Worm (Caenorhabditis elegans) whole organism, late embryonic: ENCODE measurements around the gene acr-14.

Experiments
- C08G9.2 ChIP-seq: sonication (generic microtip); optimal IDR thresholded peaks from 2 replicates; lab custom pipeline; 2016; ENCODE audit warnings: mild to moderate bottlenecking, missing genetic modification characterization, moderate library complexity, missing compliant biosample characterization
- K09A11.1 ChIP-seq: sonication (generic microtip); optimal IDR thresholded peaks from 2 replicates; lab custom pipeline; 2017; ENCODE audit warnings: antibody characterized with exemption, mild to moderate bottlenecking, missing genetic modification characterization, missing compliant biosample characterization; ENCODE audit not compliant: insufficient read depth
- ahr-1 ChIP-seq: sonication (generic microtip); optimal IDR thresholded peaks from 2 replicates; lab custom pipeline; 2016; ENCODE audit warnings: missing genetic modification characterization, missing compliant biosample characterization
- ama-1 ChIP-seq: fragments of 150-350 bp; optimal IDR thresholded peaks from 2 replicates; lab custom pipeline; 2014
- ceh-18 ChIP-seq: sonication (generic microtip); optimal IDR thresholded peaks from 2 replicates; lab custom pipeline; 2016; ENCODE audit warnings: missing genetic modification characterization, missing compliant biosample characterization
- ceh-2 ChIP-seq: sonication (generic microtip); optimal IDR thresholded peaks from 2 replicates; lab custom pipeline; 2016; ENCODE audit warnings: missing genotype, missing genetic modification characterization, missing compliant biosample characterization
- ceh-30 ChIP-seq: fragments of 150-350 bp; optimal IDR thresholded peaks from 2 replicates; lab custom pipeline; 2014; ENCODE audit warnings: missing biosample characterization, missing genetic modification characterization
- ceh-34 ChIP-seq: sonication (generic microtip); optimal IDR thresholded peaks from 2 replicates; lab custom pipeline; 2016; ENCODE audit warnings: mild to moderate bottlenecking, missing genetic modification characterization, missing compliant biosample characterization
- ceh-48 ChIP-seq: sonication (generic microtip); optimal IDR thresholded peaks from 2 replicates; lab custom pipeline; 2016; ENCODE audit warnings: missing genetic modification characterization, inconsistent platforms, missing compliant biosample characterization
- che-1 ChIP-seq: sonication (generic microtip); optimal IDR thresholded peaks from 2 replicates; lab custom pipeline; 2016; ENCODE audit warnings: mild to moderate bottlenecking, missing genetic modification characterization, missing compliant biosample characterization
- dmd-4 ChIP-seq: sonication (generic microtip); optimal IDR thresholded peaks from 2 replicates; lab custom pipeline; 2016; ENCODE audit warnings: borderline replicate concordance, missing genetic modification characterization, missing compliant biosample characterization
- elt-2 ChIP-seq: sonication (generic microtip); optimal IDR thresholded peaks from 2 replicates; lab custom pipeline; 2016; ENCODE audit warnings: missing genetic modification reagents, missing genetic modification characterization, missing compliant biosample characterization
- elt-4 ChIP-seq: sonication (generic microtip); optimal IDR thresholded peaks from 2 replicates; lab custom pipeline; 2016; ENCODE audit warnings: missing genetic modification characterization, missing compliant biosample characterization
- ets-4 ChIP-seq: sonication (generic microtip); optimal IDR thresholded peaks from 2 replicates; lab custom pipeline; 2016; ENCODE audit warnings: missing genetic modification characterization, missing compliant biosample characterization
- eyg-1 ChIP-seq: sonication (generic microtip); optimal IDR thresholded peaks from 2 replicates; lab custom pipeline; 2016; ENCODE audit warnings: missing genotype, missing genetic modification characterization, missing compliant biosample characterization
- fkh-10 ChIP-seq: fragments of 150-350 bp; optimal IDR thresholded peaks from 2 replicates; lab custom pipeline; 2014; ENCODE audit warnings: missing biosample characterization, missing genetic modification reagents, missing genetic modification characterization
- gmeb-2 ChIP-seq: sonication (generic microtip); optimal IDR thresholded peaks from 2 replicates; lab custom pipeline; 2016; ENCODE audit warnings: missing genetic modification characterization, inconsistent platforms, missing compliant biosample characterization
- hlh-13 ChIP-seq: fragments of 200-800 bp; sonication (Bioruptor generic); optimal IDR thresholded peaks from 2 replicates; lab custom pipeline; 2018; ENCODE audit warnings: mild to moderate bottlenecking, missing genetic modification characterization, missing compliant biosample characterization
- hlh-15 ChIP-seq: sonication (generic microtip); optimal IDR thresholded peaks from 2 replicates; lab custom pipeline; 2016; ENCODE audit warnings: missing genetic modification characterization, missing compliant biosample characterization
- hlh-8 ChIP-seq: sonication (generic microtip); optimal IDR thresholded peaks from 2 replicates; lab custom pipeline; 2016; ENCODE audit warnings: missing genotype, missing genetic modification characterization, missing compliant biosample characterization
- lim-6 ChIP-seq: sonication (generic microtip); optimal IDR thresholded peaks from 2 replicates; lab custom pipeline; 2016; ENCODE audit warnings: missing genetic modification characterization, missing compliant biosample characterization
- lin-11 ChIP-seq: fragments of 200-800 bp; sonication (Bioruptor generic); optimal IDR thresholded peaks from 2 replicates; lab custom pipeline; 2018; ENCODE audit warnings: mild to moderate bottlenecking, missing genetic modification characterization, missing compliant biosample characterization
- mec-3 ChIP-seq: sonication (generic microtip); optimal IDR thresholded peaks from 2 replicates; lab custom pipeline; 2016; ENCODE audit warnings: borderline replicate concordance, missing genetic modification characterization, missing compliant biosample characterization
- nhr-11 ChIP-seq: fragments of 150-350 bp; optimal IDR thresholded peaks from 2 replicates; lab custom pipeline; 2014; ENCODE audit warnings: missing biosample characterization, missing genetic modification characterization
- nhr-232 ChIP-seq: sonication (generic microtip); optimal IDR thresholded peaks from 2 replicates; lab custom pipeline; 2016; ENCODE audit warnings: missing genetic modification characterization, missing compliant biosample characterization
- npax-4 ChIP-seq: sonication (generic microtip); optimal IDR thresholded peaks from 2 replicates; lab custom pipeline; 2016; ENCODE audit warnings: missing genetic modification characterization, missing compliant biosample characterization
- odd-2 ChIP-seq: sonication (generic microtip); optimal IDR thresholded peaks from 2 replicates; lab custom pipeline; 2017; ENCODE audit warnings: antibody characterized with exemption, mild to moderate bottlenecking, missing genetic modification characterization, missing compliant biosample characterization
- pax-1 ChIP-seq: fragments of 150-350 bp; optimal IDR thresholded peaks from 2 replicates; lab custom pipeline; 2014; ENCODE audit warnings: missing biosample characterization, missing genetic modification characterization
- pros-1 ChIP-seq: fragments of 150-350 bp; optimal IDR thresholded peaks from 2 replicates; lab custom pipeline; 2014; ENCODE audit warnings: missing biosample characterization, missing genetic modification reagents, missing genetic modification characterization
- rnt-1 ChIP-seq: sonication (generic microtip); optimal IDR thresholded peaks from 2 replicates; lab custom pipeline; 2016; ENCODE audit warnings: missing genetic modification characterization, missing compliant biosample characterization
- sox-4 ChIP-seq: sonication (generic microtip); optimal IDR thresholded peaks from 2 replicates; lab custom pipeline; 2017; ENCODE audit warnings: mild to moderate bottlenecking, missing genetic modification characterization, inconsistent platforms, missing compliant biosample characterization
- tbx-7 ChIP-seq: sonication (generic microtip); optimal IDR thresholded peaks from 2 replicates; lab custom pipeline; 2016; ENCODE audit warnings: missing genotype, missing genetic modification characterization, missing compliant biosample characterization
- ttx-3 ChIP-seq: sonication (generic microtip); optimal IDR thresholded peaks from 2 replicates; lab custom pipeline; 2016; ENCODE audit warnings: missing genetic modification reagents, missing genetic modification characterization, missing compliant biosample characterization
- unc-3 ChIP-seq, 2 experiments: fragments of 200-800 bp in 1 of 2; sonication (Bioruptor generic) in 1 of 2; sonication (generic microtip) in 1 of 2; conservative IDR thresholded peaks in 1 of 2; optimal IDR thresholded peaks in 1 of 2; 2 replicates each; pipeline versions ENCODE4 v1.3.6 to Lab custom; 2016 to 2022; ENCODE audit warnings: missing compliant biosample characterization in 2 of 2, missing genetic modification characterization in 2 of 2, missing genetic modification reagents in 1 of 2
- unc-42 ChIP-seq: sonication (generic microtip); optimal IDR thresholded peaks from 2 replicates; lab custom pipeline; 2016; ENCODE audit warnings: missing genotype, missing genetic modification characterization, missing compliant biosample characterization
- zip-5 ChIP-seq: sonication (generic microtip); optimal IDR thresholded peaks from 2 replicates; lab custom pipeline; 2016; ENCODE audit warnings: missing genetic modification characterization, missing compliant biosample characterization
- ztf-16 ChIP-seq: sonication (generic microtip); optimal IDR thresholded peaks from 2 replicates; lab custom pipeline; 2017; ENCODE audit warnings: missing genetic modification characterization, missing compliant biosample characterization

acr-14 gene

ce11 chrII:8177095-8177494, at the start of gene acr-14:
acr-14 (minus strand) TSS chrII:8177195.
- TF ChIP-seq lin-11: no peak
- TF ChIP-seq gmeb-2: no peak
- TF ChIP-seq ztf-16 (tag; lab: Kevin White, UChicago): no peak
- TF ChIP-seq pax-1: no peak
- TF ChIP-seq C08G9.2: no peak
- no peak for TF ChIP-seq che-1 (tag; lab: Kevin White, UChicago)
- no peak for TF ChIP-seq ceh-30 (tag; lab: Kevin White, UChicago)
- TF ChIP-seq dmd-4 (tag; lab: Kevin White, UChicago): no peak
- TF ChIP-seq nhr-11 (tag; lab: Kevin White, UChicago): no peak
- TF ChIP-seq, all 69 proteins: peak for 0

- TF ChIP-seq fkh-10 (GFP tag; lab: Kevin White, UChicago): no peak
- no peak for TF ChIP-seq dmd-4 (tag; lab: Kevin White, UChicago)
- TF ChIP-seq elt-2 (tag; lab: Kevin White, UChicago): peak; percentile 83
- TF ChIP-seq npax-4 (tag; lab: Kevin White, UChicago): no peak
Observed at ce11 chrII:8226475-8226874, 49.5 kb upstream of the acr-14 start.

ce11 chrII:8225914-8226313, 48.9 kb upstream of the acr-14 start:
- TF ChIP-seq ttx-3 (tag; lab: Kevin White, UChicago) (no peak), pros-1 (no peak), ceh-18 (tag; lab: Kevin White, UChicago) (no peak), che-1 (tag; lab: Kevin White, UChicago) (no peak), ceh-2 (tag; lab: Kevin White, UChicago) (no peak), ztf-16 (tag; lab: Kevin White, UChicago) (no peak), C08G9.2 (no peak), lim-6 (tag; lab: Kevin White, UChicago) (no peak), ets-4 (tag; lab: Kevin White, UChicago) (no peak), zip-5 (tag; lab: Kevin White, UChicago) (no peak), nhr-232 (tag; lab: Kevin White, UChicago) (no peak), elt-4 (tag; lab: Kevin White, UChicago) (no peak)

- TF ChIP-seq sox-4 (no peak), ztf-16 (tag; lab: Kevin White, UChicago) (no peak), hlh-8 (tag; lab: Kevin White, UChicago) (no peak), tbx-7 (tag; lab: Kevin White, UChicago) (no peak), ahr-1 (tag; lab: Kevin White, UChicago) (no peak), odd-2 (tag; lab: Kevin White, UChicago) (no peak), hlh-15 (tag; lab: Kevin White, UChicago) (no peak), unc-42 (tag; lab: Kevin White, UChicago) (no peak), mec-3 (tag; lab: Kevin White, UChicago) (no peak), hlh-13 (GFP tag; lab: Kevin White, UChicago) (no peak), rnt-1 (tag; lab: Kevin White, UChicago) (no peak), ets-4 (tag; lab: Kevin White, UChicago) (no peak), eyg-1 (tag; lab: Kevin White, UChicago) (no peak), ceh-34 (no peak), K09A11.1 (tag; lab: Kevin White, UChicago) (no peak), ceh-48 (tag; lab: Kevin White, UChicago) (no peak), ama-1 (lab: Kevin White, UChicago) (no peak), pros-1 (no peak), unc-3 (GFP tag; conservative IDR thresholded peaks at IDR 0.05; lab: Robert Waterston, UW) (no peak), unc-3 (tag; optimal IDR thresholded peaks at IDR 0.05; lab: Kevin White, UChicago) (no peak)
Observed at ce11 chrII:8225347-8225746, 48.4 kb upstream of the acr-14 start.
